Worm (Caenorhabditis elegans) whole organism, L3 larva: ENCODE results near the gene F59A6.10.

ENCODE experiments used
- ZK546.5 ChIP-seq: sonication (generic microtip); optimal IDR thresholded peaks from 2 replicates; lab custom pipeline; 2017; ENCODE audit warnings: missing biosample characterization, missing genetic modification characterization
- ama-1 ChIP-seq: fragments of 150-350 bp; optimal IDR thresholded peaks from 2 replicates; lab custom pipeline; 2018
- ceh-16 ChIP-seq: sonication (generic microtip); optimal IDR thresholded peaks from 2 replicates; lab custom pipeline; 2017; ENCODE audit warnings: missing biosample characterization, missing genetic modification characterization
- ceh-28 ChIP-seq: fragments of 150-350 bp; optimal IDR thresholded peaks from 2 replicates; lab custom pipeline; 2014; ENCODE audit warnings: missing biosample characterization, missing genetic modification reagents, missing genetic modification characterization
- ceh-82 ChIP-seq: fragments of 150-350 bp; optimal IDR thresholded peaks from 2 replicates; lab custom pipeline; 2014; ENCODE audit warnings: missing biosample characterization, missing genetic modification characterization
- ceh-9 ChIP-seq: sonication (generic microtip); optimal IDR thresholded peaks from 2 replicates; lab custom pipeline; 2018; ENCODE audit warnings: missing biosample characterization, missing genetic modification characterization
- daf-12 ChIP-seq: fragments of 150-350 bp; optimal IDR thresholded peaks from 2 replicates; lab custom pipeline; 2014; ENCODE audit warnings: missing biosample characterization, missing genetic modification reagents, missing genetic modification characterization
- egl-27 ChIP-seq: sonication (generic microtip); optimal IDR thresholded peaks from 4 replicates; lab custom pipeline; 2017; ENCODE audit warnings: missing biosample characterization, missing genetic modification reagents, missing genetic modification characterization
- egl-5 ChIP-seq: fragments of 150-350 bp; optimal IDR thresholded peaks from 2 replicates; lab custom pipeline; 2017; ENCODE audit warnings: missing biosample characterization, missing genetic modification reagents, missing genetic modification characterization, inconsistent platforms
- elt-1 ChIP-seq: fragments of 150-350 bp; optimal IDR thresholded peaks from 2 replicates; lab custom pipeline; 2014; ENCODE audit warnings: missing biosample characterization, missing genetic modification characterization
- elt-2 ChIP-seq: sonication (generic microtip); optimal IDR thresholded peaks from 2 replicates; lab custom pipeline; 2016; ENCODE audit warnings: missing genetic modification reagents, mild to moderate bottlenecking, missing genetic modification characterization, missing compliant biosample characterization
- elt-3 ChIP-seq, 3 experiments: fragments of 150-350 bp in 1 of 3; sonication (generic microtip) in 2 of 3; optimal IDR thresholded peaks; 2 replicates in 2 of 3; 4 replicates in 1 of 3; lab custom pipeline; 2014 to 2017; ENCODE audit warnings: missing biosample characterization in 3 of 3, missing genetic modification characterization in 3 of 3
- eor-1 ChIP-seq, 2 experiments: fragments of 150-350 bp; optimal IDR thresholded peaks; 2 replicates each; lab custom pipeline; 2014 to 2018; ENCODE audit warnings: missing biosample characterization in 2 of 2, missing genetic modification characterization in 2 of 2
- fkh-10 ChIP-seq: sonication (generic microtip); optimal IDR thresholded peaks from 2 replicates; lab custom pipeline; 2017; ENCODE audit warnings: missing biosample characterization, missing genetic modification reagents, missing genetic modification characterization
- fkh-2 ChIP-seq: fragments of 150-350 bp; optimal IDR thresholded peaks from 2 replicates; lab custom pipeline; 2014; ENCODE audit warnings: missing biosample characterization, missing genetic modification reagents, missing genetic modification characterization
- fos-1 ChIP-seq: fragments of 150-350 bp; optimal IDR thresholded peaks from 2 replicates; lab custom pipeline; 2014; ENCODE audit warnings: missing biosample characterization, missing genetic modification characterization
- hmg-11 ChIP-seq: sonication (generic microtip); optimal IDR thresholded peaks from 2 replicates; lab custom pipeline; 2016; ENCODE audit warnings: missing genetic modification characterization, missing compliant biosample characterization
- lin-15B ChIP-seq: fragments of 150-350 bp; optimal IDR thresholded peaks from 2 replicates; lab custom pipeline; 2014; ENCODE audit warnings: missing biosample characterization, missing genetic modification characterization
- lin-39 ChIP-seq: fragments of 150-350 bp; optimal IDR thresholded peaks from 2 replicates; lab custom pipeline; 2018; ENCODE audit warnings: missing biosample characterization, missing genetic modification reagents, missing genetic modification characterization
- lsy-12 ChIP-seq: sonication (generic microtip); optimal IDR thresholded peaks from 2 replicates; lab custom pipeline; 2016; ENCODE audit warnings: mild to moderate bottlenecking, missing genetic modification characterization, missing compliant biosample characterization
- nfya-1 ChIP-seq: sonication (generic microtip); optimal IDR thresholded peaks from 2 replicates; lab custom pipeline; 2017; ENCODE audit warnings: missing genetic modification characterization, mild to moderate bottlenecking, missing compliant biosample characterization, antibody characterized with exemption, moderate library complexity; ENCODE audit not compliant: insufficient read depth
- nhr-11 ChIP-seq: fragments of 150-350 bp; optimal IDR thresholded peaks from 2 replicates; lab custom pipeline; 2014; ENCODE audit warnings: missing biosample characterization, missing genetic modification characterization
- nhr-12 ChIP-seq: fragments of 150-350 bp; optimal IDR thresholded peaks from 2 replicates; lab custom pipeline; 2014; ENCODE audit warnings: missing biosample characterization, missing genetic modification characterization
- nhr-23 ChIP-seq: fragments of 150-350 bp; optimal IDR thresholded peaks from 2 replicates; lab custom pipeline; 2014; ENCODE audit warnings: missing biosample characterization, missing genetic modification reagents, missing genetic modification characterization
- nhr-237 ChIP-seq: fragments of 150-350 bp; optimal IDR thresholded peaks from 2 replicates; lab custom pipeline; 2014; ENCODE audit warnings: missing biosample characterization, missing genetic modification characterization
- nhr-25 ChIP-seq: sonication (generic microtip); optimal IDR thresholded peaks from 2 replicates; lab custom pipeline; 2017; ENCODE audit warnings: missing biosample characterization, missing genetic modification characterization
- nhr-28 ChIP-seq: fragments of 150-350 bp; optimal IDR thresholded peaks from 2 replicates; lab custom pipeline; 2014; ENCODE audit warnings: missing biosample characterization, missing genetic modification characterization
- nhr-43 ChIP-seq: sonication (generic microtip); optimal IDR thresholded peaks from 2 replicates; lab custom pipeline; 2016; ENCODE audit warnings: mild to moderate bottlenecking, missing genetic modification characterization, missing compliant biosample characterization; ENCODE audit not compliant: poor library complexity, severe bottlenecking
- nhr-67 ChIP-seq: fragments of 150-350 bp; optimal IDR thresholded peaks from 2 replicates; lab custom pipeline; 2014; ENCODE audit warnings: missing biosample characterization, missing genetic modification characterization
- nhr-76 ChIP-seq: fragments of 150-350 bp; sonication (generic microtip); optimal IDR thresholded peaks from 5 replicates; lab custom pipeline; 2014; ENCODE audit warnings: missing biosample characterization, missing genetic modification characterization
- nhr-77 ChIP-seq: fragments of 150-350 bp; optimal IDR thresholded peaks from 2 replicates; lab custom pipeline; 2014; ENCODE audit warnings: missing biosample characterization, missing genetic modification characterization
- pha-4 ChIP-seq: fragments of 150-350 bp; optimal IDR thresholded peaks from 2 replicates; lab custom pipeline; 2014; ENCODE audit warnings: missing biosample characterization, missing genetic modification reagents, missing genetic modification characterization
- pqm-1 ChIP-seq: fragments of 150-350 bp; optimal IDR thresholded peaks from 2 replicates; lab custom pipeline; 2017; ENCODE audit warnings: missing biosample characterization, missing genetic modification characterization, inconsistent platforms
- sea-2 ChIP-seq: fragments of 150-350 bp; sonication (generic microtip); optimal IDR thresholded peaks from 4 replicates; lab custom pipeline; 2014; ENCODE audit warnings: missing biosample characterization, missing genetic modification reagents, missing genetic modification characterization
- skn-1 ChIP-seq: fragments of 150-350 bp; optimal IDR thresholded peaks from 2 replicates; lab custom pipeline; 2014; ENCODE audit warnings: missing biosample characterization, missing genetic modification characterization
- snpc-4 ChIP-seq: fragments of 150-350 bp; optimal IDR thresholded peaks from 2 replicates; lab custom pipeline; 2014; ENCODE audit warnings: missing biosample characterization, missing genetic modification characterization
- unc-62 ChIP-seq: fragments of 150-350 bp; sonication (generic microtip); optimal IDR thresholded peaks from 4 replicates; lab custom pipeline; 2014; ENCODE audit warnings: missing biosample characterization, missing genetic modification reagents, missing genetic modification characterization
- ztf-11 ChIP-seq: fragments of 150-350 bp; optimal IDR thresholded peaks from 2 replicates; lab custom pipeline; 2014; ENCODE audit warnings: missing biosample characterization, missing genetic modification characterization
- ztf-4 ChIP-seq: fragments of 150-350 bp; optimal IDR thresholded peaks from 2 replicates; lab custom pipeline; 2014; ENCODE audit warnings: missing biosample characterization, missing genetic modification characterization

F59A6.10 gene

DNA sequence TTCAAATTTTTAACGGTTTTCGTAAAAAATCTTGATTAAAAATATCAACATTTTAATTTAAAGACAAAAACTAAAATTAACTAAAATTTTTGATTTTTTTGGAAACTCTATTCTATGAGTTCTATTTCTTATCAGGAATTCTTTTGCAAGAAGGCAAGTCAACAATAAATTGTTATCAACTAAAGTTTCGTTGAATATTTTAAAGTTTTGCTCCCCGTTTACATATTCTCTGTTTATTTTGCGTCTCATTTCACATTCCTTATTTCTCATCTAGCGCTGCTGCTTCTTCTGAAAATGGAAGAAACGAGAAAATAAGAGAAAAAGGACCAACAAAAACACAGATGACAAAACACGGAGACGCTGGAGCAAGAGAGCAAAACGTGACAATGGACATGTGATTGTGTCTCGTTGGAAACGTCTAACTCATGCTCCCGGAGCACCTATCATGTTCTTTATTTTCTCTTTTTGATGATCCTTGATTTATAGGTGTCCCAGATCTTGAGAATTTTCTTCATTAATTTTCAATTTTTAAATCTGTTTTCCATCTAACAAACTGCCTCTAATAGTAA lies 16.8 kb downstream of the F59A6.10 start:
- peak; percentile 88 for TF ChIP-seq elt-2 (tag; lab: Kevin White, UChicago)
- peak; percentile 33 for TF ChIP-seq pha-4 (tag; lab: Kevin White, UChicago)
- TF ChIP-seq ama-1 (lab: Kevin White, UChicago) = no peak

DNA sequence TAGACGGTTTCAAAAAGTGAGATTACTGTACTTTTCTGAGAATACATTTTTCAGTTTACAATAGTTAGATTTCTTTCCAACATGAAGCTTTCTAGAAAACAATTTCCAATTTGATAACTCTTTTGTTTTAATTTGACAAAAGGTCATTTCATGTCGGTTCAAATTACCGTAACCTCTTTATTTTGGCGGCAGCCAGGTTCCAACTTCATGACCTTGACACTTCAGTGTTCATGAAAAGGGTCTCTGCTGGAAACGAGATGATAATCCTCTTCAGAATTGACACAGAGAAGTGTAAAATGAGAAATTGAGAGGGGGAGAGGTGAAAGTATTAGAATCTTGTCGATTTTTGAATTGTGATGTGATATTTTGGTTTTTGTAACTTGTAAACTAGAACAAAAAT lies 17.8 kb downstream of the F59A6.10 start:
- TF ChIP-seq elt-3 (tag; optimal IDR thresholded peaks at IDR 0.05; lab: Kevin White, UChicago) (peak in 1 of 3 experiments; percentile 3), nhr-25 (tag; lab: Kevin White, UChicago) (peak; percentile 75), snpc-4 (tag; lab: Kevin White, UChicago) (no peak)

DNA sequence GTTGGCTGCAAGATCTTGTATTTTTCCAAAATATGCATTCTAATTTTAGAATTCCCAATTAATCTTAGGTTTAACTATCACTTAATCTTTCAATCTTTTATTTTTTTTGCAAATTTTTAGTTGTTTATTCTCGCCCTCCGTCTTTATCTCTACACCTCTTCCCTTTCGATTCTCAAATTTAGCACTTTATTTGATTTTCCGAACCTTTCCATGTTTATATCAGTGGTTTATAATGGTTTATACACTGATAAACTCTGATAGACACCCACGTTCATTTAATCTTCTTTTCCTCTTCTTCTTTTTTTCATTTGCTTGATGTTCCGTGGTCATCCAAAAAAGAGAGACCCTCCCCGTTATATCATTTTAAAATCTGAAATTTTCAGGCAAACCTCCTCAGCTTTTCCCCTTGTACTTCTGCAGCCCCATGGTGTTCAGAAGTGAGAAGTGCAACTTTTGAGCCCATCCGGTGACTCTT lies 18.7 kb downstream of the F59A6.10 start, which contains the start of the genes nsy-1 and F59A6.13:
nsy-1 (plus strand) TSS at position 377 of the 475 bp plus-strand sequence.
F59A6.13 (plus strand) TSS at position 425 of the 475 bp plus-strand sequence.
- no peak for TF ChIP-seq ztf-4 (tag; lab: Kevin White, UChicago)
- no peak for TF ChIP-seq daf-12 (tag; lab: Kevin White, UChicago)
- peak; percentile 60 for TF ChIP-seq pqm-1 (tag; lab: Kevin White, UChicago)
- TF ChIP-seq elt-2 (tag; lab: Kevin White, UChicago) = peak; percentile 98
- TF ChIP-seq ztf-11 (tag; lab: Kevin White, UChicago) = no peak
- no peak for TF ChIP-seq fos-1 (tag; lab: Kevin White, UChicago)
- TF ChIP-seq eor-1 (tag; optimal IDR thresholded peaks at IDR 0.05; lab: Kevin White, UChicago) = no peak
- no peak for TF ChIP-seq sea-2
- TF ChIP-seq pha-4 (tag; lab: Kevin White, UChicago) = peak; percentile 11
- TF ChIP-seq hmg-11 (tag; lab: Kevin White, UChicago) = no peak

DNA sequence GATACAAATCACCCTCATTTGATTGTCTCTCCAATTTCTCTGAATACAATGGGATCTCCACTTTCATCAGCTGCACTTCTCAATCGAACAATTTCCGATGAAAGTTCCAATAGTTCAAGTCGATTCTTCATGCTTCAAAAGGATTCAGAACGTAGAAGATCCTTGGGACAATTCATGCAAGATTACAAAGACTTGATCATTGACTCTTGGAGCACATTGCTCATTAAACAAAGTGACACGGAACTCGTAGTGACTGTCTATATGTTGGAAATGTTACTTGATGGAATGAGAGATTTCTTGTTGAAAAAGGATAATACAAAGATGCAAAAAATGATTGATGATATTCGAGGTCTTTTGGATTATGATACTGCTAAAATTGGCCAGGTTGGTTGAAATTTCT lies 24.2 kb downstream of the F59A6.10 start:
- no peak for TF ChIP-seq nhr-237 (tag; lab: Kevin White, UChicago)
- no peak for TF ChIP-seq pha-4 (tag; lab: Kevin White, UChicago)
- TF ChIP-seq egl-27 (tag; lab: Kevin White, UChicago) = no peak
- TF ChIP-seq elt-1 (tag; lab: Kevin White, UChicago) = no peak
- TF ChIP-seq nhr-11 (tag; lab: Kevin White, UChicago) = no peak
- no peak for TF ChIP-seq nhr-25 (tag; lab: Kevin White, UChicago)
- TF ChIP-seq fkh-10 (GFP tag; lab: Kevin White, UChicago) = no peak
- TF ChIP-seq ztf-11 (tag; lab: Kevin White, UChicago) = no peak
- no peak for TF ChIP-seq elt-3 (tag; optimal IDR thresholded peaks at IDR 0.05; lab: Kevin White, UChicago)
- TF ChIP-seq nhr-77 = no peak
- no peak for TF ChIP-seq nhr-28 (tag; lab: Kevin White, UChicago)
- TF ChIP-seq, all 47 proteins: peak for 0

DNA sequence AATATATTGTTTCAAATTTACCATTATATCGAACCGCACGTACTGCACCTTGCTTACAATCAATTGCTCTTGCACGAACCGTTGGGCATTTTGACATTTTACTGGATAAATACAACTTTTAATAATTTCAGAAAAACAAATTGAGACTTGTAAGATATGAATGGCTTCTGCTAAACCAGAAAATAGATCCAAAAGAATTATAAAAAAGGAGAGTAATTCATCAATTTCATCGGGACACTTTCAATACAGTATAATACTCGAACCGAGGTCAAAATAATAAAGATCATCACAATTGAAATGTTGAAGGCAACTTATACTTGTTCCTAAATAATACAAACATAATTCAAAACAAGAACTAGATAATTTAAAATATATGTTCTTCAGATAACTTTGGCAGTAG lies 27.9 kb downstream of the F59A6.10 start, which contains the start of gene wdr-83:
wdr-83 (minus strand) TSS at position 101 of the 400 bp plus-strand sequence.
- no peak for TF ChIP-seq ztf-11 (tag; lab: Kevin White, UChicago)
- TF ChIP-seq nhr-23 (tag; lab: Kevin White, UChicago) = no peak
- no peak for TF ChIP-seq ceh-9 (tag; lab: Kevin White, UChicago)
- TF ChIP-seq ceh-16 (tag; lab: Kevin White, UChicago) = no peak
- TF ChIP-seq ceh-28 (tag; lab: Kevin White, UChicago) = no peak
- TF ChIP-seq nhr-67 (tag; lab: Kevin White, UChicago) = no peak
- TF ChIP-seq nfya-1 (tag; lab: Kevin White, UChicago) = no peak

DNA sequence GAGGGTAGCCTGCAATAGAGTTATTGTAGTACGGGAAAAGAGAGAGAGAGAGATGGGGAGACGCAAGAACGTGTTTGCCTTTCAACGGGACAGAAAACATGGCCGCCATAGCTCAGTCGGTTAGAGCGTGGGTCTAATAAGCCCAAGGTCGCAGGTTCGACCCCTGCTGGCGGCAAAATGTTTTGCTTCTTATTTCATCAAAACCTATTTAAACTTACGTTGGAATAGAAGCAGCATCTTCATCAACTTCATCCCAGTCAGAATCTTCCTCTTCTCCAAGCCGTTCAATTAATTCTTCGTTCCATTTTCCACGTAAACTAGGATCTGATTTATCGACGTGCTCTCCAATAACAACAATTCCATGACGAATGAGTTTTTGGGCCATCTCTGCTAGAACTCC lies 28.9 kb downstream of the F59A6.10 start:
- TF ChIP-seq ceh-82 (tag; lab: Kevin White, UChicago) (peak; percentile 29), lin-15B (tag; lab: Kevin White, UChicago) (peak; percentile 34), nhr-43 (peak; percentile 63), egl-5 (tag; lab: Kevin White, UChicago) (no peak), fkh-2 (no peak), lin-39 (tag; lab: Kevin White, UChicago) (peak; percentile 58), nhr-76 (tag; lab: Kevin White, UChicago) (no peak), skn-1 (tag; lab: Kevin White, UChicago) (no peak), ceh-16 (tag; lab: Kevin White, UChicago) (no peak), pha-4 (tag; lab: Kevin White, UChicago) (peak; percentile 38), eor-1 (tag; optimal IDR thresholded peaks at IDR 0.05; lab: Kevin White, UChicago) (no peak), ZK546.5 (tag; lab: Kevin White, UChicago) (no peak), nhr-11 (tag; lab: Kevin White, UChicago) (no peak), nhr-77 (no peak), nhr-25 (tag; lab: Kevin White, UChicago) (peak; percentile 40), nhr-28 (tag; lab: Kevin White, UChicago) (no peak), ztf-4 (tag; lab: Kevin White, UChicago) (no peak), elt-1 (tag; lab: Kevin White, UChicago) (no peak), unc-62 (GFP tag; lab: Kevin White, UChicago) (no peak), nhr-23 (tag; lab: Kevin White, UChicago) (no peak), lsy-12 (tag; lab: Kevin White, UChicago) (peak; percentile 73), elt-2 (tag; lab: Kevin White, UChicago) (peak; percentile 87), egl-27 (tag; lab: Kevin White, UChicago) (peak; percentile 46), nhr-12 (tag; lab: Kevin White, UChicago) (no peak), nhr-237 (tag; lab: Kevin White, UChicago) (no peak), ceh-9 (tag; lab: Kevin White, UChicago) (no peak)
